Worm (Caenorhabditis elegans) whole organism, L2 larva: ENCODE measurements around the gene ZK673.2.
"Not testable (repeated sequence)": the region's sequence is repeated elsewhere in the genome, so short reads cannot be mapped to it uniquely, and the experiment has no call there.

Experiments used
- C34F6.9 ChIP-seq: fragments of 150-350 bp; optimal IDR thresholded peaks from 2 replicates; lab custom pipeline; 2014; ENCODE audit warnings: missing biosample characterization, missing genetic modification characterization
- R02D3.7 ChIP-seq: fragments of 150-350 bp; optimal IDR thresholded peaks from 2 replicates; lab custom pipeline; 2014; ENCODE audit warnings: missing biosample characterization, missing genetic modification characterization
- Y55F3AM.14 ChIP-seq: fragments of 200-800 bp; sonication (Bioruptor generic); optimal IDR thresholded peaks from 2 replicates; lab custom pipeline; 2018; ENCODE audit warnings: mild to moderate bottlenecking, missing genetic modification characterization, missing compliant biosample characterization
- ZK546.5 ChIP-seq: sonication (generic microtip); optimal IDR thresholded peaks from 2 replicates; lab custom pipeline; 2017; ENCODE audit warnings: missing biosample characterization, missing genetic modification characterization
- alr-1 ChIP-seq: fragments of 150-350 bp; optimal IDR thresholded peaks from 2 replicates; lab custom pipeline; 2014; ENCODE audit warnings: missing biosample characterization, missing genetic modification characterization
- blmp-1 ChIP-seq: sonication (generic microtip); optimal IDR thresholded peaks from 2 replicates; lab custom pipeline; 2017; ENCODE audit warnings: missing genetic modification characterization, mild to moderate bottlenecking, missing compliant biosample characterization, antibody characterized with exemption, moderate library complexity; ENCODE audit not compliant: insufficient read depth
- ceh-16 ChIP-seq: fragments of 150-350 bp; optimal IDR thresholded peaks from 2 replicates; lab custom pipeline; 2014; ENCODE audit warnings: missing biosample characterization, missing genetic modification characterization
- ceh-82 ChIP-seq: fragments of 150-350 bp; optimal IDR thresholded peaks from 2 replicates; lab custom pipeline; 2014; ENCODE audit warnings: missing biosample characterization, missing genetic modification characterization
- crh-2 ChIP-seq: sonication (generic microtip); optimal IDR thresholded peaks from 2 replicates; lab custom pipeline; 2017; ENCODE audit warnings: missing biosample characterization, missing genetic modification characterization
- dmd-4 ChIP-seq: sonication (generic microtip); optimal IDR thresholded peaks from 2 replicates; lab custom pipeline; 2017; ENCODE audit warnings: missing biosample characterization, missing genetic modification characterization
- egl-27 ChIP-seq: sonication (generic microtip); optimal IDR thresholded peaks from 3 replicates; lab custom pipeline; 2017; ENCODE audit warnings: missing biosample characterization, missing genetic modification reagents, missing genetic modification characterization
- elt-3 ChIP-seq: sonication (generic microtip); optimal IDR thresholded peaks from 2 replicates; lab custom pipeline; 2017; ENCODE audit warnings: missing biosample characterization, missing genetic modification characterization
- fos-1 ChIP-seq: fragments of 150-350 bp; optimal IDR thresholded peaks from 2 replicates; lab custom pipeline; 2014; ENCODE audit warnings: missing biosample characterization, missing genetic modification characterization
- lin-11 ChIP-seq: fragments of 150-350 bp; sonication (generic microtip); optimal IDR thresholded peaks from 2 replicates; lab custom pipeline; 2014; ENCODE audit warnings: missing biosample characterization, missing genetic modification characterization, inconsistent platforms, mixed read lengths
- lin-39 ChIP-seq: fragments of 150-350 bp; optimal IDR thresholded peaks from 2 replicates; lab custom pipeline; 2014; ENCODE audit warnings: missing biosample characterization, missing genetic modification reagents, missing genetic modification characterization
- mab-5 ChIP-seq: fragments of 150-350 bp; optimal IDR thresholded peaks from 2 replicates; lab custom pipeline; 2014; ENCODE audit warnings: missing biosample characterization, missing genetic modification characterization
- mbf-1 ChIP-seq: sonication (generic microtip); optimal IDR thresholded peaks from 2 replicates; lab custom pipeline; 2017; ENCODE audit warnings: missing biosample characterization, missing genetic modification characterization
- mdl-1 ChIP-seq, 2 experiments: fragments of 150-350 bp in 1 of 2; sonication (generic microtip) in 1 of 2; optimal IDR thresholded peaks; 2 replicates each; lab custom pipeline; 2017; ENCODE audit warnings: missing biosample characterization in 2 of 2, missing genetic modification characterization in 2 of 2
- nhr-10 ChIP-seq: sonication (generic microtip); optimal IDR thresholded peaks from 2 replicates; lab custom pipeline; 2017; ENCODE audit warnings: missing biosample characterization, missing genetic modification characterization
- nhr-11 ChIP-seq: fragments of 150-350 bp; optimal IDR thresholded peaks from 2 replicates; lab custom pipeline; 2014; ENCODE audit warnings: missing biosample characterization, missing genetic modification characterization
- nhr-12 ChIP-seq: fragments of 150-350 bp; optimal IDR thresholded peaks from 2 replicates; lab custom pipeline; 2014; ENCODE audit warnings: missing biosample characterization, missing genetic modification characterization
- nhr-129 ChIP-seq: fragments of 150-350 bp; optimal IDR thresholded peaks from 2 replicates; lab custom pipeline; 2014; ENCODE audit warnings: missing biosample characterization, missing genetic modification characterization
- nhr-21 ChIP-seq: fragments of 150-350 bp; optimal IDR thresholded peaks from 2 replicates; lab custom pipeline; 2014; ENCODE audit warnings: missing biosample characterization, missing genetic modification characterization
- nhr-23 ChIP-seq: fragments of 150-350 bp; optimal IDR thresholded peaks from 2 replicates; lab custom pipeline; 2014; ENCODE audit warnings: missing biosample characterization, missing genetic modification reagents, missing genetic modification characterization
- nhr-237 ChIP-seq: fragments of 150-350 bp; optimal IDR thresholded peaks from 2 replicates; lab custom pipeline; 2014; ENCODE audit warnings: missing biosample characterization, missing genetic modification characterization
- nhr-6 ChIP-seq: fragments of 150-350 bp; optimal IDR thresholded peaks from 2 replicates; lab custom pipeline; 2014; ENCODE audit warnings: missing biosample characterization, missing genetic modification characterization
- sma-3 ChIP-seq: sonication (generic microtip); optimal IDR thresholded peaks from 2 replicates; lab custom pipeline; 2016; ENCODE audit warnings: missing genetic modification reagents, missing genetic modification characterization, missing compliant biosample characterization
- sma-9 ChIP-seq, 2 experiments: fragments of 150-350 bp in 1 of 2; sonication (generic microtip) in 1 of 2; optimal IDR thresholded peaks; 2 replicates each; lab custom pipeline; 2014 to 2016; ENCODE audit warnings: missing genetic modification characterization in 2 of 2, mild to moderate bottlenecking in 1 of 2, missing biosample characterization in 1 of 2, missing compliant biosample characterization in 1 of 2, missing genetic modification reagents in 1 of 2, moderate library complexity in 1 of 2
- snpc-4 ChIP-seq: fragments of 150-350 bp; optimal IDR thresholded peaks from 2 replicates; lab custom pipeline; 2014; ENCODE audit warnings: missing biosample characterization, missing genetic modification characterization
- unc-39 ChIP-seq: fragments of 150-350 bp; optimal IDR thresholded peaks from 2 replicates; lab custom pipeline; 2014; ENCODE audit warnings: missing biosample characterization, missing genetic modification characterization
- unc-62 ChIP-seq: fragments of 150-350 bp; optimal IDR thresholded peaks from 2 replicates; lab custom pipeline; 2014; ENCODE audit warnings: missing biosample characterization, missing genetic modification reagents, missing genetic modification characterization
- zag-1 ChIP-seq: fragments of 150-350 bp; optimal IDR thresholded peaks from 2 replicates; lab custom pipeline; 2014; ENCODE audit warnings: missing biosample characterization, missing genetic modification characterization
- ztf-1 ChIP-seq: fragments of 200-800 bp; sonication (Bioruptor generic); conservative IDR thresholded peaks from 2 replicates; pipeline ENCODE4 v1.3.6; 2022; ENCODE audit warnings: missing genetic modification characterization, missing compliant biosample characterization
- ztf-4 ChIP-seq: fragments of 150-350 bp; optimal IDR thresholded peaks from 2 replicates; lab custom pipeline; 2014; ENCODE audit warnings: missing biosample characterization, missing genetic modification characterization

Gene ZK673.2

DNA sequence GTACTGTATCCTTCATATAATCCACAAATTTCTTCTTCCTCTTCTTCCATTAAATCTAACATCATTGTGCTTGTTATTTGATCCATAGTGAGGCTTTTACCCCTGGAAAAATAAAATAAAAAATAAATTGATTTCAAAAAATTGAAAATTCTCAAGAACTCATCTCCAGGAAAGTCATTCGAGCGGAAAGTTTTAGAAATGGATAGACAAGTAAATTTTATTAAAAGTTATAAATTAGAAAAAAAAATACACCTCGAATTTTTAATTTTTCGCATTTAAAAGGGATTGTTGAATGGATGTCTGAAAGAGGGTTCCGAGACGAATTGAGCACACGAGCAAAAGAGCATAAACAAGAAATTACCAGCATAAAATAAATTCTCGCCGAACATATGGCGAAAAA is 26.1 kb upstream of the ZK673.2 start, which contains the start of gene frpr-21:
Gene frpr-21, minus strand, starts transcription at position 101 of the 400 bp plus-strand sequence.
- no peak for TF ChIP-seq Y55F3AM.14
- no peak for TF ChIP-seq ztf-1
- TF ChIP-seq ceh-16 (tag; lab: Kevin White, UChicago), result no peak
- TF ChIP-seq unc-39 (tag; lab: Kevin White, UChicago), result no peak
- TF ChIP-seq blmp-1 (tag; lab: Kevin White, UChicago), result no peak
- no peak for TF ChIP-seq zag-1
- no peak for TF ChIP-seq nhr-6 (tag; lab: Kevin White, UChicago)
- no peak for TF ChIP-seq lin-11 (tag; lab: Kevin White, UChicago)
- no peak for TF ChIP-seq nhr-10 (tag; lab: Kevin White, UChicago)
- TF ChIP-seq alr-1 (tag; lab: Kevin White, UChicago), result no peak
- no peak for TF ChIP-seq lin-39 (tag; lab: Kevin White, UChicago)
- no peak for TF ChIP-seq snpc-4 (tag; lab: Kevin White, UChicago)
- no peak for TF ChIP-seq egl-27 (tag; lab: Kevin White, UChicago)
- no peak for TF ChIP-seq ztf-4 (tag; lab: Kevin White, UChicago)
- no peak for TF ChIP-seq nhr-11 (tag; lab: Kevin White, UChicago)
- no peak for TF ChIP-seq fos-1 (tag; lab: Kevin White, UChicago)

DNA sequence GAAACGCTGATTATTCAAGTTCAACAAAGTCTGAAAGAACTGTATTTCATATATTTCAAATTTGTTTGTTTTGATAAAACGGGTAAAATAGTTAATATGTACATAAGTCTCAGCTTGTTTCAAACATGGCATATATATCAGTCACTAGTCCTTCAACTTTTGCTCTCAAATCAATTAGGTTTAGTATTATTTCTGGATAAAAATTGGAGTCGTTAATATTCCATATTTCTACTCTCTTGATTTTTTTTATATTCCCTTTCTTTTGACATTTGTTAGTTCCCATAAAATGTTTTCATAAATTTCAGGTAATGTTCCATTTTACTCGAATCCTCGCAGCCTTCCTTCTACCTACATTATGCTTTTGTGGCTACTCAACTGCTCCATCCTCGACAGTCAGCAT is 12.2 kb upstream of the ZK673.2 start, which contains the start of gene cut-4:
Gene cut-4, plus strand, starts transcription at position 301 of the 400 bp plus-strand sequence.
- TF ChIP-seq ceh-82 (tag; lab: Kevin White, UChicago), result no peak
- no peak for TF ChIP-seq elt-3 (tag; lab: Kevin White, UChicago)
- TF ChIP-seq nhr-129 (tag; lab: Kevin White, UChicago), result no peak
- no peak for TF ChIP-seq mdl-1 (tag; optimal IDR thresholded peaks at IDR 0.05; lab: Kevin White, UChicago)
- no peak for TF ChIP-seq mbf-1 (tag; lab: Kevin White, UChicago)
- no peak for TF ChIP-seq ceh-16 (tag; lab: Kevin White, UChicago)
- TF ChIP-seq, all 48 proteins: peak for 0

DNA sequence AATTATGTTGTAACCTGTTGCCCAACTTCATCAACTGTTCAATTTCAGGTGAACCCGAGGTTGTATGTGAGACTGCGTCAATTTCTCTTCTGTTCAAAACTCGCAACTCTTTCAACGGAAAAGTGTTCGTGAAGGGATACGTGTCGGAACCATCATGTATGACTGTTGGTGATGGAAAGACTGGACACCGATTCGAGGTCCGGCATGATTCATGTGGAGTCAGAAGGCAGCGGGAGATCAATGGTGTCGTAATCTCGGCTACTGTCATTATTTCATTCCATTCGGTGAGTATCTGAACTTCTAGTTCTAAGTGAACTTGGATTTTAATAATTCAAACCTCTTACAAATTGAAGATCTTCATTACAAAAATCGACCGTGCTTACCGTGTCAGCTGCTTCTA is 10.2 kb upstream of the ZK673.2 start:
- TF ChIP-seq crh-2 (tag; lab: Kevin White, UChicago) (no peak), C34F6.9 (no peak), sma-9 (GFP tag; optimal IDR thresholded peaks at IDR 0.05; lab: Kevin White, UChicago) (no peak), sma-9 (tag; optimal IDR thresholded peaks at IDR 0.05; lab: Kevin White, UChicago) (no peak), R02D3.7 (tag; lab: Kevin White, UChicago) (no peak), ceh-82 (tag; lab: Kevin White, UChicago) (no peak), ZK546.5 (no peak), unc-39 (tag; lab: Kevin White, UChicago) (no peak), dmd-4 (no peak), egl-27 (tag; lab: Kevin White, UChicago) (no peak), sma-3 (no peak), mbf-1 (tag; lab: Kevin White, UChicago) (no peak)

DNA sequence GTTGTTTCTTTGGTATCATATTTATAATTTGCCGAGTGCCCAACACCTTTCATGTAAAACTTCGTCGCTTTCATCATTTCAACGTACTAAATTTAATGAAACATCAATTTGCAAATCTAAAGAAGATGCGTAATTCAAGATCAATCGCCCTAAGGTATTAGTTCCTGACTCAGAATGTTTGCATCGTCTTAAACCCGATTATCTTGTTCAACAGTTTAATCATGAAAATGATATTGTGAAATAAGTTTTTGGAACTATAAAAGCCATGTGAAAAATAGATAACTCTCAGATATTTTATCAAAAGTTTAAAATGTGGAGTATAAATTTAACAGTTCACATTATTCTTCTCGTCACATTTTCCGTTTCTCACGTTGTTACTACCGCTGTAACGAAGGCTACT is 8.1 kb upstream of the ZK673.2 start, which contains the start of gene E04D5.4:
Gene E04D5.4, plus strand, starts transcription at position 301 of the 400 bp plus-strand sequence.
- TF ChIP-seq ztf-1 (no peak), R02D3.7 (tag; lab: Kevin White, UChicago) (no peak), sma-3 (no peak), nhr-10 (tag; lab: Kevin White, UChicago) (no peak), nhr-23 (tag; lab: Kevin White, UChicago) (no peak), zag-1 (no peak), ceh-16 (tag; lab: Kevin White, UChicago) (no peak), ceh-82 (tag; lab: Kevin White, UChicago) (no peak), nhr-21 (tag; lab: Kevin White, UChicago) (no peak), nhr-237 (tag; lab: Kevin White, UChicago) (no peak), unc-62 (GFP tag; lab: Kevin White, UChicago) (no peak), mbf-1 (tag; lab: Kevin White, UChicago) (no peak), unc-39 (tag; lab: Kevin White, UChicago) (no peak)

DNA sequence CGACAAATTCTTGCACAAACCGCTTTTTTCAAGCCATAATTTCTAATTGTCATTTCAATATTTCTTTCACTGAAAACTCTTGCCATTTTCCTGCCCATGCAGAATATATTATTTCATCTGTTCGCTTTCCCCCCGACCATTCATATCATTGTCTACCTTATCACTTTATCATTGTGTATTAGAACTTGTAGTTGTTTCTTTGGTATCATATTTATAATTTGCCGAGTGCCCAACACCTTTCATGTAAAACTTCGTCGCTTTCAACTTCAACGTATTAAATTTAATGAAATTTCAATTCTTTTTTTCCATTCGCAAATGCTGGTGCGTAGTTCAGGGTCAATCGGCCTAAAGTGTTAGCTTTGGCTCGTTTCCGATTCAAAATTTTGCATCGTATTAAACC is 5.2 kb upstream of the ZK673.2 start, which contains the start of gene ZK673.1:
Gene ZK673.1, plus strand, starts transcription at position 301 of the 400 bp plus-strand sequence.
- TF ChIP-seq nhr-12, nhr-129, mab-5 (tag; lab: Kevin White, UChicago): not testable (repeated sequence)
